Worm (Caenorhabditis elegans): ENCODE data around the gene C56G2.5.

Gene C56G2.5

DNA sequence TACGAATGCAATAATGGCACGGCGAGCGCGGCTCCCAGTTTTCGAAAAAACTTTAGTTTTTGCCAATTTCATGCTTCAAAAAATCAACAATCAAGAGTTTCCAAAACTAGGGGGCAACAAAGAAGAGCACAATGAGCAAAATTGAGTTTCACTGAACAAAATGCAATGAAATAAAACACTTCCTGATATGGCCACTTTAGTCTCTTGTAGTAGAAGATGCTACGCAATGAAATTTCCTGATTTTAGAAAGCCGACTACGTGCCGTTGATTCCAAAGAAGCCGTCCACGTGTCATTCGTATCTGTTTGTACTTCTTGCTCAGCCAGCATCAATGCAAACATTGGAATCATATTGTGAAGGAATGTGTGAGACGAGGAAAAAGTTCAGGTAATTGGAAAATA, 10.3 kb upstream of the C56G2.5 start:
- TF ChIP-seq jun-1 (tag; optimal IDR thresholded peaks at IDR 0.05) (no peak), fkh-10 (GFP tag; optimal IDR thresholded peaks at IDR 0.05) (peak; percentile 55)

ce11 chrIII:6331211-6331782, 7.3 kb upstream of the C56G2.5 start, which contains the start of gene C56G2.4:
Gene C56G2.4 (plus strand): TSS chrIII:6331732.
- TF ChIP-seq pqm-1 (tag; optimal IDR thresholded peaks at IDR 0.05) (no peak), lin-39 (tag; optimal IDR thresholded peaks at IDR 0.05) (no peak), R02D3.7 (tag; optimal IDR thresholded peaks at IDR 0.05) (no peak), jun-1 (tag; optimal IDR thresholded peaks at IDR 0.05) (no peak), elt-1 (tag; optimal IDR thresholded peaks at IDR 0.05) (no peak), nhr-12 (tag; optimal IDR thresholded peaks at IDR 0.05) (no peak), egl-27 (tag; optimal IDR thresholded peaks at IDR 0.05) (no peak), ceh-82 (tag; optimal IDR thresholded peaks at IDR 0.05) (no peak), nfya-1 (tag; optimal IDR thresholded peaks at IDR 0.05; ENCODE audit: insufficient read depth) (no peak), elt-3 (tag; optimal IDR thresholded peaks at IDR 0.05) (no peak), elt-2 (tag; optimal IDR thresholded peaks at IDR 0.05) (no peak), nhr-11 (tag; optimal IDR thresholded peaks at IDR 0.05) (no peak), snpc-4 (tag; optimal IDR thresholded peaks at IDR 0.05) (no peak), mml-1 (tag; optimal IDR thresholded peaks at IDR 0.05) (no peak), daf-12 (tag; optimal IDR thresholded peaks at IDR 0.05) (no peak), fkh-10 (GFP tag; optimal IDR thresholded peaks at IDR 0.05) (no peak), fkh-2 (tag; optimal IDR thresholded peaks at IDR 0.05) (no peak), aly-2 (tag; optimal IDR thresholded peaks at IDR 0.05) (no peak), ama-1 (optimal IDR thresholded peaks at IDR 0.05) (no peak), nhr-25 (tag; optimal IDR thresholded peaks at IDR 0.05) (no peak)

DNA sequence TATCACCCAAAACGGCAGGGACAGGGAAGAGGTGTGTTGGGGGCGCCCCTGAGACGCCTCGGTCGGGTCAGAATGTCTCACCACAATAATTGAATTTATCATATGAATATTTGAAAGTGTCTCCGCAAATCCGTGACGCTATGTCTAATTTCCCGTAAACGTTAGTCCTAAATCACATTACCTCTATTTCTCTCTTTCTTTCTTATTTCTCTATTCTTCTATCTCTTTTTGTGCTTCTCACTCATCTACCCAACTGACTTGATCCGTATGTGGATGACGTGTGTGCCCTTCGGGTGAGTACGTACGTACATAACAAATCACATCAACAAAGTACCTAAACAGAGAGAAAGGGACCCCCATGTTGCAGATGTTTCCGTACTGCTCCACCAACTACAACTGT, 6.7 kb downstream of the C56G2.5 start:
- peak; percentile 96 for TF ChIP-seq fkh-10 (GFP tag; optimal IDR thresholded peaks at IDR 0.05)
- no peak for TF ChIP-seq egl-27 (tag; optimal IDR thresholded peaks at IDR 0.05)

- no peak for TF ChIP-seq ceh-9 (tag; optimal IDR thresholded peaks at IDR 0.05)
- no peak for TF ChIP-seq tbx-2 (tag; optimal IDR thresholded peaks at IDR 0.05)
- TF ChIP-seq ztf-11 (tag; optimal IDR thresholded peaks at IDR 0.05) = no peak
- no peak for TF ChIP-seq pha-4 (tag; optimal IDR thresholded peaks at IDR 0.05)
- no peak for TF ChIP-seq nfya-1 (tag; optimal IDR thresholded peaks at IDR 0.05; ENCODE audit: insufficient read depth)
- no peak for TF ChIP-seq ZK546.5 (tag; optimal IDR thresholded peaks at IDR 0.05)
- TF ChIP-seq mdl-1 (tag; optimal IDR thresholded peaks at IDR 0.05) = no peak
- no peak for TF ChIP-seq elt-3 (tag; optimal IDR thresholded peaks at IDR 0.05)
- TF ChIP-seq fkh-2 (tag; optimal IDR thresholded peaks at IDR 0.05) = no peak
- TF ChIP-seq ceh-16 (tag; optimal IDR thresholded peaks at IDR 0.05) = no peak
- TF ChIP-seq ama-1 (optimal IDR thresholded peaks at IDR 0.05) = no peak
- TF ChIP-seq lin-39 (tag; optimal IDR thresholded peaks at IDR 0.05) = no peak
- no peak for TF ChIP-seq nhr-23 (tag; optimal IDR thresholded peaks at IDR 0.05)
- TF ChIP-seq R02D3.7 (tag; optimal IDR thresholded peaks at IDR 0.05) = no peak
- TF ChIP-seq unc-62 (GFP tag; optimal IDR thresholded peaks at IDR 0.05) = no peak
- no peak for TF ChIP-seq daf-12 (tag; optimal IDR thresholded peaks at IDR 0.05)
- no peak for TF ChIP-seq hmg-11 (tag; optimal IDR thresholded peaks at IDR 0.05)
- no peak for TF ChIP-seq nhr-25 (tag; optimal IDR thresholded peaks at IDR 0.05)
Observed at ce11 chrIII:6316795-6317194, 7.2 kb downstream of the C56G2.5 start.

ce11 chrIII:6315515-6315914, 8.5 kb downstream of the C56G2.5 start:
- no peak for TF ChIP-seq mdl-1 (tag; optimal IDR thresholded peaks at IDR 0.05)
- TF ChIP-seq eor-1 (tag; optimal IDR thresholded peaks at IDR 0.05) = no peak
- no peak for TF ChIP-seq nfya-1 (tag; optimal IDR thresholded peaks at IDR 0.05; ENCODE audit: insufficient read depth)
- no peak for TF ChIP-seq ztf-11 (tag; optimal IDR thresholded peaks at IDR 0.05)
- no peak for TF ChIP-seq ceh-9 (tag; optimal IDR thresholded peaks at IDR 0.05)
- no peak for TF ChIP-seq unc-62 (GFP tag; optimal IDR thresholded peaks at IDR 0.05)
- no peak for TF ChIP-seq ztf-4 (tag; optimal IDR thresholded peaks at IDR 0.05)
- TF ChIP-seq aly-2 (tag; optimal IDR thresholded peaks at IDR 0.05) = no peak
- TF ChIP-seq nhr-11 (tag; optimal IDR thresholded peaks at IDR 0.05) = no peak
- TF ChIP-seq nhr-237 (tag; optimal IDR thresholded peaks at IDR 0.05) = no peak

Measured in whole organism, L3 larva.